Fruit fly (Drosophila melanogaster) whole organism, embryonic: ENCODE measurements around the gene Cp36.

Experiments
- Antp ChIP-seq: fragments of 200-800 bp; sonication (Bioruptor generic); optimal IDR thresholded peaks from 3 replicates; lab custom pipeline; 2016; ENCODE audit warnings: missing biosample characterization, missing genetic modification characterization
- CG10543 ChIP-seq: fragments of 200-800 bp; sonication (Bioruptor generic); optimal IDR thresholded peaks from 3 replicates; lab custom pipeline; 2017; ENCODE audit warnings: missing biosample characterization, mild to moderate bottlenecking, missing genetic modification characterization, moderate library complexity
- CG12155 ChIP-seq: fragments of 200-800 bp; sonication (Bioruptor generic); optimal IDR thresholded peaks from 3 replicates; lab custom pipeline; 2016; ENCODE audit warnings: missing biosample characterization, missing genetic modification characterization
- CG15514 ChIP-seq: fragments of 200-800 bp; sonication (Bioruptor generic); optimal IDR thresholded peaks from 3 replicates; lab custom pipeline; 2017; ENCODE audit warnings: missing biosample characterization, missing genetic modification characterization, mild to moderate bottlenecking, moderate library complexity, missing genetic modification reagents
- CG15696 ChIP-seq: fragments of 200-800 bp; sonication (Bioruptor generic); optimal IDR thresholded peaks from 2 replicates; lab custom pipeline; 2019; ENCODE audit warnings: missing biosample characterization, mild to moderate bottlenecking, missing genetic modification characterization, moderate library complexity
- CG1603 ChIP-seq: fragments of 200-800 bp; sonication (Bioruptor generic); optimal IDR thresholded peaks from 2 replicates; lab custom pipeline; 2019; ENCODE audit warnings: missing biosample characterization, mild to moderate bottlenecking, missing genetic modification characterization, moderate library complexity
- CG16863 ChIP-seq: fragments of 200-800 bp; sonication (Bioruptor generic); optimal IDR thresholded peaks from 3 replicates; lab custom pipeline; 2016; ENCODE audit warnings: missing biosample characterization, missing genetic modification characterization
- CG17385 ChIP-seq: fragments of 200-800 bp; sonication (Bioruptor generic); optimal IDR thresholded peaks from 3 replicates; lab custom pipeline; 2018; ENCODE audit warnings: missing biosample characterization, mild to moderate bottlenecking, missing genetic modification characterization
- CG18619 ChIP-seq: fragments of 200-800 bp; sonication (Bioruptor generic); optimal IDR thresholded peaks from 3 replicates; lab custom pipeline; 2017; ENCODE audit warnings: missing biosample characterization, mild to moderate bottlenecking, missing genetic modification characterization
- CG31441 ChIP-seq: fragments of 200-800 bp; sonication (Bioruptor generic); IDR thresholded peaks from 2 replicates; pipeline ENCODE4 v1.3.6; 2022; ENCODE audit warnings: missing biosample characterization, missing genetic modification characterization
- CG32532 ChIP-seq: fragments of 200-800 bp; sonication (Bioruptor generic); IDR thresholded peaks from 2 replicates; pipeline ENCODE4 v1.3.6; 2022; ENCODE audit warnings: missing biosample characterization, missing genetic modification characterization
- CG32772 ChIP-seq: fragments of 200-800 bp; sonication (Bioruptor generic); IDR thresholded peaks from 2 replicates; pipeline ENCODE4 v1.3.6; 2022; ENCODE audit warnings: missing biosample characterization, missing genetic modification characterization
- CG42726 ChIP-seq: fragments of 200-800 bp; sonication (Bioruptor generic); IDR thresholded peaks from 2 replicates; pipeline ENCODE4 v1.3.6; 2022; ENCODE audit warnings: missing biosample characterization, missing genetic modification characterization; ENCODE audit not compliant: partially characterized antibody
- CG5245 ChIP-seq: fragments of 200-800 bp; sonication (Bioruptor generic); optimal IDR thresholded peaks from 3 replicates; lab custom pipeline; 2016; ENCODE audit warnings: missing biosample characterization, missing genetic modification characterization
- CG8388 ChIP-seq: fragments of 200-800 bp; sonication (Bioruptor generic); optimal IDR thresholded peaks from 2 replicates; lab custom pipeline; 2019; ENCODE audit warnings: missing biosample characterization, mild to moderate bottlenecking, missing genetic modification characterization, moderate library complexity
- Dad ChIP-seq: fragments of 200-800 bp; sonication (Bioruptor generic); optimal IDR thresholded peaks from 3 replicates; lab custom pipeline; 2016; ENCODE audit warnings: missing biosample characterization, missing genetic modification characterization
- Deaf1 ChIP-seq: fragments of 200-800 bp; optimal IDR thresholded peaks from 3 replicates; lab custom pipeline; 2019; ENCODE audit warnings: missing biosample characterization, mild to moderate bottlenecking, missing genetic modification characterization, moderate library complexity
- Dp ChIP-seq: fragments of 200-800 bp; sonication (Bioruptor generic); optimal IDR thresholded peaks from 2 replicates; lab custom pipeline; 2018; ENCODE audit warnings: missing biosample characterization, mild to moderate bottlenecking, missing genetic modification characterization, moderate library complexity
- Drgx ChIP-seq: fragments of 200-800 bp; sonication (Bioruptor generic); IDR thresholded peaks from 2 replicates; pipeline ENCODE4 v1.3.6; 2022; ENCODE audit warnings: missing biosample characterization, missing genetic modification characterization
- Elba2 ChIP-seq: fragments of 200-800 bp; sonication (Bioruptor generic); optimal IDR thresholded peaks from 3 replicates; lab custom pipeline; 2016; ENCODE audit warnings: missing biosample characterization, missing genetic modification characterization
- Gsc ChIP-seq: fragments of 200-800 bp; sonication (Bioruptor generic); IDR thresholded peaks from 2 replicates; pipeline ENCODE4 v1.3.6; 2022; ENCODE audit warnings: missing biosample characterization, missing genetic modification characterization
- Hand ChIP-seq: fragments of 200-800 bp; sonication (Bioruptor generic); optimal IDR thresholded peaks from 2 replicates; lab custom pipeline; 2017; ENCODE audit warnings: mild to moderate bottlenecking, missing biosample characterization, missing genetic modification reagents, missing genetic modification characterization
- MESR4 ChIP-seq: fragments of 200-800 bp; sonication (Bioruptor generic); optimal IDR thresholded peaks from 2 replicates; lab custom pipeline; 2018; ENCODE audit warnings: missing biosample characterization, mild to moderate bottlenecking, missing genetic modification characterization, moderate library complexity
- Med ChIP-seq: fragments of 200-800 bp; sonication (Bioruptor generic); peaks from one replicate; lab custom pipeline; 2016; ENCODE audit warnings: missing biosample characterization, missing genetic modification characterization, mild to moderate bottlenecking, inconsistent platforms, moderate library complexity
- NC2β ChIP-seq: fragments of 200-800 bp; sonication (Bioruptor generic); optimal IDR thresholded peaks from 2 replicates; lab custom pipeline; 2016; ENCODE audit warnings: missing biosample characterization, missing genetic modification characterization
- Nf-YC ChIP-seq: fragments of 200-800 bp; optimal IDR thresholded peaks from 3 replicates; lab custom pipeline; 2019; ENCODE audit warnings: missing biosample characterization, mild to moderate bottlenecking, missing genetic modification characterization, moderate library complexity
- NfI ChIP-seq: fragments of 200-800 bp; sonication (Bioruptor generic); optimal IDR thresholded peaks from 3 replicates; lab custom pipeline; 2018; ENCODE audit warnings: missing biosample characterization, mild to moderate bottlenecking, missing genetic modification characterization, moderate library complexity
- Rx ChIP-seq: fragments of 200-800 bp; sonication (Bioruptor generic); IDR thresholded peaks from 2 replicates; pipeline ENCODE4 v1.3.6; 2022; ENCODE audit warnings: missing biosample characterization, missing genetic modification characterization
- Sry-β ChIP-seq: fragments of 200-800 bp; sonication (Bioruptor generic); optimal IDR thresholded peaks from 2 replicates; lab custom pipeline; 2018; ENCODE audit warnings: missing biosample characterization, mild to moderate bottlenecking, missing genetic modification characterization, moderate library complexity
- Stat92E ChIP-seq, 3 experiments: fragments of >200 bp in 2 of 3; fragments of 200-800 bp in 1 of 3; sonication (Bioruptor generic) in 1 of 3; optimal IDR thresholded peaks; 2 replicates each; lab custom pipeline; 2017 to 2019; ENCODE audit warnings: missing biosample characterization in 3 of 3, missing genetic modification characterization in 3 of 3, mild to moderate bottlenecking in 1 of 3, moderate library complexity in 1 of 3
- Vsx1 ChIP-seq: fragments of 200-800 bp; sonication (Bioruptor generic); optimal IDR thresholded peaks from 2 replicates; lab custom pipeline; 2017; ENCODE audit warnings: missing biosample characterization, mild to moderate bottlenecking, missing genetic modification characterization, missing genetic modification reagents
- az2 ChIP-seq: fragments of 200-800 bp; sonication (Bioruptor generic); optimal IDR thresholded peaks from 3 replicates; lab custom pipeline; 2016; ENCODE audit warnings: missing biosample characterization, missing genetic modification characterization
- bsh ChIP-seq, 2 experiments: fragments of 200-800 bp; sonication (Bioruptor generic); optimal IDR thresholded peaks; 2 replicates each; lab custom pipeline; 2017 to 2018; ENCODE audit warnings: mild to moderate bottlenecking in 2 of 2, missing biosample characterization in 2 of 2, missing genetic modification characterization in 2 of 2, moderate library complexity in 1 of 2
- ci ChIP-seq: fragments of 200-800 bp; sonication (Bioruptor generic); IDR thresholded peaks from 3 replicates; pipeline ENCODE4 v1.3.6; 2022; ENCODE audit warnings: missing biosample characterization, missing genetic modification characterization
- dan ChIP-seq: fragments of 200-800 bp; sonication (Bioruptor generic); IDR thresholded peaks from 2 replicates; pipeline ENCODE4 v1.3.6; 2022; ENCODE audit warnings: missing biosample characterization, missing genetic modification characterization
- exex ChIP-seq: fragments of 200-800 bp; sonication (Bioruptor generic); optimal IDR thresholded peaks from 4 replicates; lab custom pipeline; 2018; ENCODE audit warnings: missing biosample characterization, mild to moderate bottlenecking, missing genetic modification characterization, moderate library complexity
- fd3F ChIP-seq: fragments of 200-800 bp; sonication (Bioruptor generic); optimal IDR thresholded peaks from 2 replicates; lab custom pipeline; 2018; ENCODE audit warnings: missing biosample characterization, mild to moderate bottlenecking, missing genetic modification characterization, moderate library complexity
- hkb ChIP-seq, 2 experiments: fragments of 200-800 bp in 1 of 2; fragments of >200 bp in 1 of 2; sonication (Bioruptor generic) in 1 of 2; IDR thresholded peaks in 1 of 2; optimal IDR thresholded peaks in 1 of 2; 2 replicates each; pipeline versions ENCODE4 v1.3.6 to Lab custom; 2017 to 2022; ENCODE audit warnings: missing biosample characterization in 1 of 2, missing genetic modification characterization in 1 of 2
- lab ChIP-seq: fragments of 200-800 bp; sonication (Bioruptor generic); optimal IDR thresholded peaks from 3 replicates; lab custom pipeline; 2017; ENCODE audit warnings: missing biosample characterization, missing genetic modification characterization, mild to moderate bottlenecking, moderate library complexity, missing genetic modification reagents
- lilli ChIP-seq: fragments of 200-800 bp; sonication (Bioruptor generic); optimal IDR thresholded peaks from 3 replicates; lab custom pipeline; 2016; ENCODE audit warnings: missing biosample characterization, missing genetic modification characterization
- lmd ChIP-seq: fragments of 200-800 bp; sonication (Bioruptor generic); IDR thresholded peaks from 2 replicates; pipeline ENCODE4 v1.3.6; 2022; ENCODE audit warnings: missing biosample characterization, missing genetic modification characterization
- mam ChIP-seq: fragments of 200-800 bp; sonication (Bioruptor generic); optimal IDR thresholded peaks from 3 replicates; lab custom pipeline; 2016; ENCODE audit warnings: missing biosample characterization, missing genetic modification characterization
- nau ChIP-seq: fragments of 200-800 bp; sonication (Bioruptor generic); optimal IDR thresholded peaks from 3 replicates; lab custom pipeline; 2017; ENCODE audit warnings: missing biosample characterization, mild to moderate bottlenecking, missing genetic modification characterization, missing genetic modification reagents
- odd ChIP-seq: fragments of 200-800 bp; sonication (Bioruptor generic); optimal IDR thresholded peaks from 2 replicates; lab custom pipeline; 2017; ENCODE audit warnings: missing biosample characterization, mild to moderate bottlenecking, missing genetic modification characterization
- psq ChIP-seq: fragments of 200-800 bp; sonication (Bioruptor generic); optimal IDR thresholded peaks from 2 replicates; lab custom pipeline; 2017; ENCODE audit warnings: missing biosample characterization, missing genetic modification characterization
- shn ChIP-seq: fragments of 200-800 bp; sonication (Bioruptor generic); optimal IDR thresholded peaks from 3 replicates; lab custom pipeline; 2016; ENCODE audit warnings: missing biosample characterization, missing genetic modification characterization
- ttk ChIP-seq: fragments of 200-800 bp; sonication (Bioruptor generic); IDR thresholded peaks from 2 replicates; pipeline ENCODE4 v2.1.2; 2022; ENCODE audit warnings: missing biosample characterization, missing genetic modification characterization
- twi ChIP-seq: fragments of 200-800 bp; optimal IDR thresholded peaks from 2 replicates; lab custom pipeline; 2019; ENCODE audit warnings: missing biosample characterization, mild to moderate bottlenecking, missing genetic modification characterization, moderate library complexity
- tx ChIP-seq: fragments of 200-800 bp; sonication (Bioruptor generic); optimal IDR thresholded peaks from 2 replicates; lab custom pipeline; 2016; ENCODE audit warnings: missing biosample characterization, missing genetic modification characterization
- zfh1 ChIP-seq: fragments of 200-800 bp; sonication (Bioruptor generic); IDR thresholded peaks from 3 replicates; pipeline ENCODE4 v1.3.6; 2022; ENCODE audit warnings: missing biosample characterization, missing genetic modification characterization

Cp36 gene

dm6 chrX:8491452-8492046, 12.4 kb downstream of the Cp36 start:
- TF ChIP-seq Stat92E (GFP tag; optimal IDR thresholded peaks at IDR 0.05; lab: Kevin White, UChicago) (no peak), lilli (GFP tag; lab: Kevin White, UChicago) (no peak), Vsx1 (peak; percentile 41), MESR4 (no peak), CG16863 (GFP tag; lab: Kevin White, UChicago) (peak; percentile 34), CG12155 (GFP tag; lab: Kevin White, UChicago) (peak; percentile 5), hkb (optimal IDR thresholded peaks at IDR 0.05; lab: Kevin White, UChicago) (no peak), hkb (GFP tag; IDR thresholded peaks at IDR 0.05; lab: Robert Waterston, UW) (no peak), psq (GFP tag; lab: Kevin White, UChicago) (no peak), Gsc (GFP tag; lab: Robert Waterston, UW) (no peak), CG5245 (GFP tag; lab: Kevin White, UChicago) (no peak), Hand (GFP tag; lab: Kevin White, UChicago) (no peak), CG18619 (no peak), CG1603 (tag; lab: Kevin White, UChicago) (peak; percentile 2), ttk (GFP tag; lab: Robert Waterston, UW) (no peak), CG8388 (GFP tag; lab: Kevin White, UChicago) (no peak), twi (tag; lab: Kevin White, UChicago) (no peak), Nf-YC (tag; lab: Kevin White, UChicago) (no peak), NC2β (GFP tag; lab: Kevin White, UChicago) (no peak), CG17385 (no peak), Deaf1 (no peak), Rx (GFP tag; lab: Robert Waterston, UW) (no peak), CG15514 (GFP tag; lab: Kevin White, UChicago) (no peak), fd3F (GFP tag; lab: Kevin White, UChicago) (no peak), lab (GFP tag; lab: Kevin White, UChicago) (peak; percentile 14), mam (GFP tag; lab: Kevin White, UChicago) (peak; percentile 30), zfh1 (GFP tag; lab: Robert Waterston, UW) (no peak), odd (no peak), shn (GFP tag; lab: Kevin White, UChicago) (peak; percentile 32), lmd (no peak; the same call in 1 of the 2 replicates), ci (no peak), dan (GFP tag; lab: Robert Waterston, UW) (no peak), Dad (GFP tag; lab: Kevin White, UChicago) (no peak), exex (tag; lab: Kevin White, UChicago) (no peak), Dp (GFP tag; lab: Kevin White, UChicago) (no peak), az2 (GFP tag; lab: Kevin White, UChicago) (peak; percentile 38), CG32532 (GFP tag; lab: Robert Waterston, UW) (peak; percentile 37; the same call in 1 of the 2 replicates), tx (GFP tag; lab: Kevin White, UChicago) (no peak), Med (GFP tag; lab: Kevin White, UChicago) (peak; percentile 85), Drgx (GFP tag; lab: Robert Waterston, UW) (no peak; the same call in 1 of the 2 replicates), CG31441 (GFP tag; lab: Robert Waterston, UW) (no peak), Antp (GFP tag; lab: Kevin White, UChicago) (peak; percentile 44), CG10543 (no peak), CG42726 (no peak), CG32772 (GFP tag; lab: Robert Waterston, UW) (no peak), NfI (no peak), Elba2 (GFP tag; lab: Kevin White, UChicago) (no peak), bsh (GFP tag; optimal IDR thresholded peaks at IDR 0.05; lab: Kevin White, UChicago) (peak in 1 of 2 experiments; percentile 56), nau (no peak), Sry-β (GFP tag; lab: Kevin White, UChicago) (no peak), CG15696 (tag; lab: Kevin White, UChicago) (no peak)
